Fruit fly (Drosophila melanogaster): Measurements from ENCODE around the gene CG11122.

CG11122 gene

dm6 chrX:11108845-11109450 lies 15.6 kb downstream of the CG11122 start (continued):
- TF ChIP-seq Drgx (GFP tag; IDR thresholded peaks at IDR 0.05) (peak; percentile 16; the same call in 1 of the 2 replicates), CG3065 (GFP tag; optimal IDR thresholded peaks at IDR 0.05) (no peak), Eip74EF (GFP tag; optimal IDR thresholded peaks at IDR 0.05) (no peak), pros (GFP tag; optimal IDR thresholded peaks at IDR 0.05) (peak; percentile 59), slbo (GFP tag; IDR thresholded peaks at IDR 0.05) (0 out of 2 replicates have a peak, but pooled peaks have one; percentile 7), grau (tag; optimal IDR thresholded peaks at IDR 0.05) (peak; percentile 92), Gug (GFP tag; IDR thresholded peaks at IDR 0.05) (peak; percentile 12; the same call in 1 of the 4 replicates), CG4424 (GFP tag; optimal IDR thresholded peaks at IDR 0.05) (peak; percentile 26), CG30403 (GFP tag; optimal IDR thresholded peaks at IDR 0.05) (peak; percentile 48), CG12391 (tag; optimal IDR thresholded peaks at IDR 0.05) (peak; percentile 23), CG42726 (GFP tag; IDR thresholded peaks at IDR 0.05; ENCODE audit: partially characterized antibody) (0 out of 2 replicates have a peak, but pooled peaks have one; percentile 36), CG13424 (tag; optimal IDR thresholded peaks at IDR 0.05) (peak; percentile 25), YL-1 (GFP tag; optimal IDR thresholded peaks at IDR 0.05) (peak; percentile 49), CG14860 (GFP tag; IDR thresholded peaks at IDR 0.05; ENCODE audit: partially characterized antibody) (no peak), MESR4 (GFP tag; optimal IDR thresholded peaks at IDR 0.05) (no peak), CG17359 (tag; optimal IDR thresholded peaks at IDR 0.05) (peak; percentile 15), insv (GFP tag; optimal IDR thresholded peaks at IDR 0.05) (peak in 1 of 2 experiments; percentile 89), cg (GFP tag; optimal IDR thresholded peaks at IDR 0.05) (peak; percentile 54), Opbp (GFP tag; IDR thresholded peaks at IDR 0.05; ENCODE audit: partially characterized antibody) (no peak), Asciz (GFP tag; optimal IDR thresholded peaks at IDR 0.05) (no peak), unc-4 (GFP tag; IDR thresholded peaks at IDR 0.05; ENCODE audit: partially characterized antibody) (no peak), CG11723 (GFP tag; optimal IDR thresholded peaks at IDR 0.05) (no peak), crol (GFP tag; IDR thresholded peaks at IDR 0.05) (0 out of 2 replicates have a peak, but pooled peaks have one; percentile 16), sd (tag; optimal IDR thresholded peaks at IDR 0.05) (peak; percentile 41), Pdp1 (GFP tag; optimal IDR thresholded peaks at IDR 0.05) (peak in 1 of 2 experiments; percentile 68), Dfd (GFP tag; optimal IDR thresholded peaks at IDR 0.05) (peak in 1 of 2 experiments; percentile 68), Side (GFP tag; optimal IDR thresholded peaks at IDR 0.05) (no peak), al (GFP tag; IDR thresholded peaks at IDR 0.05) (no peak), CoRest (tag; optimal IDR thresholded peaks at IDR 0.05) (peak; percentile 9), chm (GFP tag; IDR thresholded peaks at IDR 0.05) (0 out of 2 replicates have a peak, but pooled peaks have one; percentile 37), zfh1 (GFP tag; IDR thresholded peaks at IDR 0.05) (no peak), row (GFP tag; IDR thresholded peaks at IDR 0.05) (peak; percentile 52), CG9817 (tag; optimal IDR thresholded peaks at IDR 0.05) (peak; percentile 6), CG11456 (GFP tag; IDR thresholded peaks at IDR 0.05) (0 out of 3 replicates have a peak, but pooled peaks have one; percentile 23), CG2678 (tag; optimal IDR thresholded peaks at IDR 0.05) (no peak), Ptx1 (GFP tag; IDR thresholded peaks at IDR 0.05) (peak; percentile 38; the same call in 1 of the 2 replicates), pnt (GFP tag; optimal IDR thresholded peaks at IDR 0.05) (no peak), CG14441 (GFP tag; IDR thresholded peaks at IDR 0.05) (peak; percentile 14; the same call in 1 of the 2 replicates), CG8290 (GFP tag; optimal IDR thresholded peaks at IDR 0.05) (no peak), CG8290 (tag; optimal IDR thresholded peaks at IDR 0.05) (peak in 1 of 2 experiments; percentile 16), CG2199 (GFP tag; IDR thresholded peaks at IDR 0.05) (0 out of 3 replicates have a peak, but pooled peaks have one; percentile 16), CG17328 (GFP tag; IDR thresholded peaks at IDR 0.05) (0 out of 2 replicates have a peak, but pooled peaks have one; percentile 12), jumu (GFP tag; optimal IDR thresholded peaks at IDR 0.05) (no peak), bcd (GFP tag; optimal IDR thresholded peaks at IDR 0.05) (no peak), B-H1 (GFP tag; IDR thresholded peaks at IDR 0.05) (no peak), dm (GFP tag; optimal IDR thresholded peaks at IDR 0.05) (peak; percentile 80), croc (GFP tag; conservative IDR thresholded peaks at IDR 0.05) (no peak), Xbp1 (GFP tag; optimal IDR thresholded peaks at IDR 0.05) (peak; percentile 29), cwo (GFP tag; optimal IDR thresholded peaks at IDR 0.05) (peak; percentile 5)

Data from whole organism, embryonic.